Worm (Caenorhabditis elegans): ENCODE data around the gene col-39.
A peak's percentile ranks its signal among the peaks of the same experiment; 100 is the strongest.

The col-39 gene

ce11 chrII:10707439-10708096, 2.9 kb downstream of the col-39 start:
- TF ChIP-seq dpl-1 (GFP tag; optimal IDR thresholded peaks at IDR 0.05) (no peak), ets-4 (GFP tag; optimal IDR thresholded peaks at IDR 0.05) (no peak), zfh-2 (GFP tag; conservative IDR thresholded peaks at IDR 0.05) (peak; percentile 88), pha-4 (tag; optimal IDR thresholded peaks at IDR 0.05) (no peak), Y79H2A.3 (GFP tag; conservative IDR thresholded peaks at IDR 0.05) (no peak), ceh-40 (GFP tag; IDR thresholded peaks at IDR 0.05) (no peak), ztf-18 (tag; optimal IDR thresholded peaks at IDR 0.05) (peak; percentile 4), egrh-3 (GFP tag; IDR thresholded peaks at IDR 0.05) (peak; percentile 91), snpc-4 (GFP tag; optimal IDR thresholded peaks at IDR 0.05) (no peak), snpc-4 (tag; optimal IDR thresholded peaks at IDR 0.05) (no peak), Y67H2A.10 (GFP tag; conservative IDR thresholded peaks at IDR 0.05) (no peak), repo-1 (tag; optimal IDR thresholded peaks at IDR 0.05) (no peak), dox-1 (GFP tag; IDR thresholded peaks at IDR 0.05) (0 out of 2 replicates have a peak, but pooled peaks have one; percentile 17), lin-26 (GFP tag; IDR thresholded peaks at IDR 0.05) (peak; percentile 85), ccch-3 (GFP tag; optimal IDR thresholded peaks at IDR 0.05) (no peak), lin-40 (tag; optimal IDR thresholded peaks at IDR 0.05) (peak; percentile 62), ztf-26 (tag; optimal IDR thresholded peaks at IDR 0.05) (peak; percentile 90), B0336.3 (GFP tag; IDR thresholded peaks at IDR 0.05) (peak; percentile 8; the same call in 1 of the 2 replicates)

- TF ChIP-seq Y53F4B.3 (GFP tag; IDR thresholded peaks at IDR 0.05): no peak
- TF ChIP-seq snpc-4 (GFP tag; optimal IDR thresholded peaks at IDR 0.05): no peak
- TF ChIP-seq snpc-4 (tag; optimal IDR thresholded peaks at IDR 0.05): no peak
- no peak for TF ChIP-seq ekl-4 (GFP tag; IDR thresholded peaks at IDR 0.05)
- no peak for TF ChIP-seq T07F8.4 (tag; optimal IDR thresholded peaks at IDR 0.05)
- no peak for TF ChIP-seq Y67H2A.10 (GFP tag; conservative IDR thresholded peaks at IDR 0.05)
- no peak for TF ChIP-seq zfh-2 (GFP tag; conservative IDR thresholded peaks at IDR 0.05)
- no peak for TF ChIP-seq F57A8.1 (GFP tag; optimal IDR thresholded peaks at IDR 0.05)
These were observed 3.9 kb downstream of the col-39 start, which contains the start of gene bli-1 for ce11 chrII:10708660-10709059. Gene bli-1 (plus strand): TSS chrII:10708960.

ce11 chrII:10714262-10714933, 9.7 kb downstream of the col-39 start, which contains the start of the genes dph-2 and C09G5.7:
Gene dph-2 (minus strand): TSS chrII:10714297.
Gene C09G5.7 (plus strand): TSS chrII:10714883.
- TF ChIP-seq madf-6 (GFP tag; IDR thresholded peaks at IDR 0.05) (peak; percentile 47; the same call in 1 of the 2 replicates), xnd-1 (tag; optimal IDR thresholded peaks at IDR 0.05) (peak; percentile 10), lsl-1 (GFP tag; optimal IDR thresholded peaks at IDR 0.05) (peak; percentile 56), efl-1 (GFP tag; optimal IDR thresholded peaks at IDR 0.05) (peak; percentile 64), ccch-3 (GFP tag; optimal IDR thresholded peaks at IDR 0.05) (no peak), madf-8 (GFP tag; conservative IDR thresholded peaks at IDR 0.05) (0 out of 2 replicates have a peak, but pooled peaks have one; percentile 16), him-1 (tag; optimal IDR thresholded peaks at IDR 0.05) (no peak), sptf-2 (GFP tag; optimal IDR thresholded peaks at IDR 0.05) (no peak), F57A8.1 (GFP tag; optimal IDR thresholded peaks at IDR 0.05) (no peak), dpl-1 (GFP tag; optimal IDR thresholded peaks at IDR 0.05) (peak; percentile 69), hmg-20 (GFP tag; IDR thresholded peaks at IDR 0.05) (no peak), aptf-3 (GFP tag; IDR thresholded peaks at IDR 0.05) (no peak), nhr-80 (tag; optimal IDR thresholded peaks at IDR 0.05) (no peak), zfh-2 (GFP tag; conservative IDR thresholded peaks at IDR 0.05) (no peak), lin-35 (GFP tag; optimal IDR thresholded peaks at IDR 0.05) (peak in 2 of 3 experiments; percentile 31 to 37), dox-1 (GFP tag; IDR thresholded peaks at IDR 0.05) (no peak), ceh-79 (tag; optimal IDR thresholded peaks at IDR 0.05) (no peak), hlh-26 (GFP tag; conservative IDR thresholded peaks at IDR 0.05) (no peak), snpc-3.4 (tag; optimal IDR thresholded peaks at IDR 0.05) (no peak), unc-62 (GFP tag; optimal IDR thresholded peaks at IDR 0.05) (no peak), lin-54 (GFP tag; optimal IDR thresholded peaks at IDR 0.05) (peak; percentile 87), F52B5.7 (tag; optimal IDR thresholded peaks at IDR 0.05) (no peak), rcor-1 (GFP tag; IDR thresholded peaks at IDR 0.05) (no peak), let-526 (GFP tag; IDR thresholded peaks at IDR 0.05) (no peak), pbrm-1 (GFP tag; IDR thresholded peaks at IDR 0.05) (no peak)
